Worm (Caenorhabditis elegans) whole organism, L4 larva: ENCODE data around the gene sec-6.

ENCODE experiments used
- ceh-28 ChIP-seq: fragments of 150-350 bp; optimal IDR thresholded peaks from 2 replicates; lab custom pipeline; 2014; ENCODE audit warnings: missing biosample characterization, missing genetic modification reagents, missing genetic modification characterization
- daf-12 ChIP-seq: fragments of 150-350 bp; optimal IDR thresholded peaks from 2 replicates; lab custom pipeline; 2014; ENCODE audit warnings: missing biosample characterization, missing genetic modification reagents, missing genetic modification characterization
- fkh-10 ChIP-seq: fragments of 150-350 bp; optimal IDR thresholded peaks from 2 replicates; lab custom pipeline; 2014; ENCODE audit warnings: missing biosample characterization, missing genetic modification reagents, missing genetic modification characterization
- jun-1 ChIP-seq: fragments of 150-350 bp; optimal IDR thresholded peaks from 2 replicates; lab custom pipeline; 2014; ENCODE audit warnings: missing biosample characterization, missing genetic modification reagents, missing genetic modification characterization
- mep-1 ChIP-seq: fragments of 150-350 bp; sonication (generic microtip); optimal IDR thresholded peaks from 3 replicates; lab custom pipeline; 2014; ENCODE audit warnings: missing biosample characterization, missing genetic modification characterization
- nhr-10 ChIP-seq: fragments of 150-350 bp; optimal IDR thresholded peaks from 2 replicates; lab custom pipeline; 2014; ENCODE audit warnings: missing biosample characterization, missing genetic modification characterization
- pha-4 ChIP-seq, 2 experiments: fragments of 150-350 bp in 1 of 2; fragments of 200-800 bp in 1 of 2; sonication (Bioruptor generic) in 1 of 2; IDR thresholded peaks in 1 of 2; optimal IDR thresholded peaks in 1 of 2; 2 replicates each; pipeline versions ENCODE4 v1.3.6 to Lab custom; 2014 to 2022; ENCODE audit warnings: missing genetic modification characterization in 2 of 2, missing genetic modification reagents in 2 of 2, missing biosample characterization in 1 of 2, missing compliant biosample characterization in 1 of 2
- php-3 ChIP-seq: fragments of 200-800 bp; sonication (Bioruptor generic); IDR thresholded peaks from 2 replicates; pipeline ENCODE4 v1.3.6; 2022; ENCODE audit warnings: missing genetic modification reagents, missing genetic modification characterization, missing compliant biosample characterization
- skn-1 ChIP-seq: fragments of 150-350 bp; optimal IDR thresholded peaks from 2 replicates; lab custom pipeline; 2014; ENCODE audit warnings: missing biosample characterization, missing genetic modification characterization
- unc-39 ChIP-seq: sonication (generic microtip); optimal IDR thresholded peaks from 2 replicates; lab custom pipeline; 2017; ENCODE audit warnings: missing biosample characterization, missing genetic modification characterization

- TF ChIP-seq mep-1 (no peak), jun-1 (no peak), daf-12 (no peak), pha-4 (GFP tag; IDR thresholded peaks at IDR 0.05; lab: Robert Waterston, UW) (no peak), pha-4 (tag; optimal IDR thresholded peaks at IDR 0.05; lab: Kevin White, UChicago) (no peak), skn-1 (tag; lab: Kevin White, UChicago) (no peak), nhr-10 (no peak), ceh-28 (no peak), fkh-10 (GFP tag; lab: Kevin White, UChicago) (no peak), unc-39 (tag; lab: Kevin White, UChicago) (no peak), php-3 (GFP tag; lab: Robert Waterston, UW) (no peak)
Measured at ce11 chrII:5365645-5366044, 6.3 kb downstream of the sec-6 start, which contains the start of gene F09E5.16.
